Fruit fly (Drosophila melanogaster) whole organism, embryonic: ENCODE measurements around the gene CG10589.

Source experiments
- B-H1 ChIP-seq: fragments of 200-800 bp; sonication (Bioruptor generic); IDR thresholded peaks from 3 replicates; pipeline ENCODE4 v1.3.6; 2022; ENCODE audit warnings: missing biosample characterization, missing genetic modification characterization
- Bgb ChIP-seq: fragments of 200-800 bp; sonication (Bioruptor generic); IDR thresholded peaks from 2 replicates; pipeline ENCODE4 v1.3.6; 2022; ENCODE audit warnings: missing biosample characterization, missing genetic modification characterization; ENCODE audit not compliant: partially characterized antibody
- Blimp-1 ChIP-seq: fragments of 200-800 bp; sonication (Bioruptor generic); optimal IDR thresholded peaks from 3 replicates; lab custom pipeline; 2018; ENCODE audit warnings: missing biosample characterization, missing genetic modification characterization, mild to moderate bottlenecking, moderate library complexity, missing genetic modification reagents
- CG10321 ChIP-seq: fragments of 200-800 bp; sonication (Bioruptor generic); IDR thresholded peaks from 2 replicates; pipeline ENCODE4 v1.3.6; 2022; ENCODE audit warnings: missing biosample characterization, missing genetic modification characterization
- CG12299 ChIP-seq: fragments of 200-800 bp; sonication (Bioruptor generic); optimal IDR thresholded peaks from 2 replicates; lab custom pipeline; 2018; ENCODE audit warnings: missing biosample characterization, mild to moderate bottlenecking, missing genetic modification characterization
- CG14441 ChIP-seq: fragments of 200-800 bp; sonication (Bioruptor generic); IDR thresholded peaks from 2 replicates; pipeline ENCODE4 v1.3.6; 2022; ENCODE audit warnings: missing biosample characterization, missing genetic modification characterization
- CG16779 ChIP-seq: fragments of 200-800 bp; sonication (Bioruptor generic); IDR thresholded peaks from 2 replicates; pipeline ENCODE4 v1.3.6; 2022; ENCODE audit warnings: missing biosample characterization, missing genetic modification characterization
- CG16813 ChIP-seq: fragments of 200-800 bp; sonication (Bioruptor generic); IDR thresholded peaks from 3 replicates; pipeline ENCODE4 v1.3.6; 2022; ENCODE audit warnings: missing biosample characterization, missing genetic modification characterization; ENCODE audit not compliant: partially characterized antibody
- CG17802 ChIP-seq: fragments of 200-800 bp; sonication (Bioruptor generic); optimal IDR thresholded peaks from 2 replicates; lab custom pipeline; 2018; ENCODE audit warnings: missing biosample characterization, mild to moderate bottlenecking, missing genetic modification characterization, moderate library complexity
- CG17829 ChIP-seq: fragments of 200-800 bp; optimal IDR thresholded peaks from 2 replicates; lab custom pipeline; 2019; ENCODE audit warnings: missing biosample characterization, mild to moderate bottlenecking, missing genetic modification characterization, moderate library complexity
- CG2120 ChIP-seq: fragments of 200-800 bp; sonication (Bioruptor generic); optimal IDR thresholded peaks from 3 replicates; lab custom pipeline; 2016; ENCODE audit warnings: missing biosample characterization, missing genetic modification characterization
- CG2889 ChIP-seq: fragments of 200-800 bp; sonication (Bioruptor generic); IDR thresholded peaks from 3 replicates; pipeline ENCODE4 v1.3.6; 2022; ENCODE audit warnings: missing biosample characterization, missing genetic modification characterization
- CG34422 ChIP-seq: fragments of 200-800 bp; sonication (Bioruptor generic); IDR thresholded peaks from 3 replicates; pipeline ENCODE4 v1.3.6; 2022; ENCODE audit warnings: missing biosample characterization, missing genetic modification characterization
- CG4424 ChIP-seq: fragments of 200-800 bp; sonication (Bioruptor generic); optimal IDR thresholded peaks from 3 replicates; lab custom pipeline; 2016; ENCODE audit warnings: missing biosample characterization, missing genetic modification characterization
- CG6854 ChIP-seq: fragments of 200-800 bp; sonication (Bioruptor generic); optimal IDR thresholded peaks from 3 replicates; lab custom pipeline; 2017; ENCODE audit warnings: missing biosample characterization, mild to moderate bottlenecking, missing genetic modification characterization
- CG7271 ChIP-seq: fragments of 200-800 bp; sonication (Bioruptor generic); optimal IDR thresholded peaks from 2 replicates; lab custom pipeline; 2018; ENCODE audit warnings: missing biosample characterization, mild to moderate bottlenecking, missing genetic modification characterization, moderate library complexity
- CG7745 ChIP-seq: fragments of 200-800 bp; sonication (Bioruptor generic); optimal IDR thresholded peaks from 2 replicates; lab custom pipeline; 2018; ENCODE audit warnings: missing biosample characterization, mild to moderate bottlenecking, missing genetic modification characterization, moderate library complexity
- CG8388 ChIP-seq: fragments of 200-800 bp; sonication (Bioruptor generic); optimal IDR thresholded peaks from 2 replicates; lab custom pipeline; 2019; ENCODE audit warnings: missing biosample characterization, mild to moderate bottlenecking, missing genetic modification characterization, moderate library complexity
- CG9817 ChIP-seq: fragments of 200-800 bp; sonication (Bioruptor generic); optimal IDR thresholded peaks from 2 replicates; lab custom pipeline; 2018; ENCODE audit warnings: missing biosample characterization, mild to moderate bottlenecking, missing genetic modification characterization, moderate library complexity
- CoRest ChIP-seq: fragments of 200-800 bp; sonication (Bioruptor generic); optimal IDR thresholded peaks from 3 replicates; lab custom pipeline; 2018; ENCODE audit warnings: missing biosample characterization, mild to moderate bottlenecking, missing genetic modification characterization, moderate library complexity
- Deaf1 ChIP-seq: fragments of 200-800 bp; optimal IDR thresholded peaks from 3 replicates; lab custom pipeline; 2019; ENCODE audit warnings: missing biosample characterization, mild to moderate bottlenecking, missing genetic modification characterization, moderate library complexity
- Dll ChIP-seq: fragments of 200-800 bp; sonication (Bioruptor generic); IDR thresholded peaks from 4 replicates; pipeline ENCODE4 v1.3.6; 2022; ENCODE audit warnings: missing biosample characterization, missing genetic modification characterization; ENCODE audit not compliant: partially characterized antibody
- GATAe ChIP-seq: fragments of 200-800 bp; sonication (Bioruptor generic); conservative IDR thresholded peaks from 2 replicates; pipeline ENCODE4 v1.3.6; 2022; ENCODE audit warnings: missing biosample characterization, missing genetic modification characterization
- HLH4C ChIP-seq: fragments of 200-800 bp; sonication (Bioruptor generic); IDR thresholded peaks from 3 replicates; pipeline ENCODE4 v1.3.6; 2022; ENCODE audit warnings: missing biosample characterization, missing genetic modification characterization; ENCODE audit not compliant: partially characterized antibody
- Opbp ChIP-seq: fragments of 200-800 bp; sonication (Bioruptor generic); IDR thresholded peaks from 3 replicates; pipeline ENCODE4 v1.3.6; 2022; ENCODE audit warnings: missing biosample characterization, missing genetic modification characterization; ENCODE audit not compliant: partially characterized antibody
- Ptx1 ChIP-seq: fragments of 200-800 bp; sonication (Bioruptor generic); IDR thresholded peaks from 2 replicates; pipeline ENCODE4 v1.3.6; 2022; ENCODE audit warnings: missing biosample characterization, missing genetic modification characterization
- Rx ChIP-seq: fragments of 200-800 bp; sonication (Bioruptor generic); IDR thresholded peaks from 2 replicates; pipeline ENCODE4 v1.3.6; 2022; ENCODE audit warnings: missing biosample characterization, missing genetic modification characterization
- Ssrp ChIP-seq: fragments of 200-800 bp; sonication (Bioruptor generic); optimal IDR thresholded peaks from 2 replicates; lab custom pipeline; 2018; ENCODE audit warnings: missing biosample characterization, mild to moderate bottlenecking, missing genetic modification characterization, moderate library complexity
- Trl ChIP-seq, 3 experiments: fragments of >200 bp in 2 of 3; fragments of 200-800 bp in 1 of 3; sonication (Bioruptor generic) in 1 of 3; optimal IDR thresholded peaks; 2 replicates in 1 of 3; 3 replicates in 2 of 3; lab custom pipeline; 2016 to 2017; ENCODE audit warnings: missing biosample characterization in 1 of 3, missing genetic modification characterization in 1 of 3
- Usf ChIP-seq: fragments of 200-800 bp; sonication (Bioruptor generic); optimal IDR thresholded peaks from 2 replicates; lab custom pipeline; 2017; ENCODE audit warnings: missing genotype, missing biosample characterization, missing genetic modification characterization
- Xbp1 ChIP-seq: fragments of 200-800 bp; sonication (Bioruptor generic); optimal IDR thresholded peaks from 3 replicates; lab custom pipeline; 2016; ENCODE audit warnings: missing biosample characterization, mild to moderate bottlenecking, missing genetic modification characterization
- chm ChIP-seq: fragments of 200-800 bp; sonication (Bioruptor generic); IDR thresholded peaks from 2 replicates; pipeline ENCODE4 v1.3.6; 2022; ENCODE audit warnings: missing biosample characterization, missing genetic modification characterization
- ci ChIP-seq: fragments of 200-800 bp; sonication (Bioruptor generic); IDR thresholded peaks from 3 replicates; pipeline ENCODE4 v1.3.6; 2022; ENCODE audit warnings: missing biosample characterization, missing genetic modification characterization
- dm ChIP-seq: fragments of 200-800 bp; sonication (Bioruptor generic); optimal IDR thresholded peaks from 3 replicates; lab custom pipeline; 2016; ENCODE audit warnings: missing biosample characterization, missing genetic modification characterization
- en ChIP-seq: fragments of 200-800 bp; sonication (Bioruptor generic); optimal IDR thresholded peaks from 2 replicates; lab custom pipeline; 2016; ENCODE audit warnings: missing biosample characterization, missing genetic modification characterization
- fru ChIP-seq: fragments of >200 bp; optimal IDR thresholded peaks from 2 replicates; lab custom pipeline; 2017
- gem ChIP-seq: fragments of 200-800 bp; sonication (Bioruptor generic); optimal IDR thresholded peaks from 2 replicates; lab custom pipeline; 2019; ENCODE audit warnings: missing biosample characterization, mild to moderate bottlenecking, missing genetic modification characterization, moderate library complexity
- grau ChIP-seq: fragments of 200-800 bp; optimal IDR thresholded peaks from 3 replicates; lab custom pipeline; 2019; ENCODE audit warnings: missing biosample characterization, mild to moderate bottlenecking, missing genetic modification characterization, moderate library complexity
- ind ChIP-seq: fragments of 200-800 bp; sonication (Bioruptor generic); optimal IDR thresholded peaks from 3 replicates; lab custom pipeline; 2016; ENCODE audit warnings: missing biosample characterization, missing genetic modification characterization
- kay ChIP-seq: fragments of 200-800 bp; sonication (Bioruptor generic); optimal IDR thresholded peaks from 2 replicates; lab custom pipeline; 2016; ENCODE audit warnings: missing biosample characterization, missing genetic modification characterization
- ken ChIP-seq: fragments of 200-800 bp; sonication (Bioruptor generic); IDR thresholded peaks from 3 replicates; pipeline ENCODE4 v1.3.6; 2022; ENCODE audit warnings: missing biosample characterization, missing genetic modification characterization
- nerfin-2 ChIP-seq: fragments of 200-800 bp; sonication (Bioruptor generic); IDR thresholded peaks from 2 replicates; pipeline ENCODE4 v1.3.6; 2022; ENCODE audit warnings: missing biosample characterization, missing genetic modification characterization; ENCODE audit not compliant: partially characterized antibody
- pnt ChIP-seq: fragments of 200-800 bp; sonication (Bioruptor generic); optimal IDR thresholded peaks from 3 replicates; lab custom pipeline; 2016; ENCODE audit warnings: missing biosample characterization, missing genetic modification characterization
- psq ChIP-seq: fragments of 200-800 bp; sonication (Bioruptor generic); optimal IDR thresholded peaks from 2 replicates; lab custom pipeline; 2017; ENCODE audit warnings: missing biosample characterization, missing genetic modification characterization
- sens ChIP-seq: fragments of 200-800 bp; sonication (Bioruptor generic); peaks from one replicate; lab custom pipeline; 2016; ENCODE audit warnings: missing biosample characterization, missing genetic modification characterization
- trem ChIP-seq: fragments of 200-800 bp; optimal IDR thresholded peaks from 3 replicates; lab custom pipeline; 2019; ENCODE audit warnings: missing biosample characterization, mild to moderate bottlenecking, missing genetic modification characterization, moderate library complexity
- zf30C ChIP-seq: fragments of 200-800 bp; sonication (Bioruptor generic); optimal IDR thresholded peaks from 3 replicates; lab custom pipeline; 2018; ENCODE audit warnings: missing biosample characterization, mild to moderate bottlenecking, missing genetic modification characterization
- zfh1 ChIP-seq: fragments of 200-800 bp; sonication (Bioruptor generic); IDR thresholded peaks from 3 replicates; pipeline ENCODE4 v1.3.6; 2022; ENCODE audit warnings: missing biosample characterization, missing genetic modification characterization
- zfh2 ChIP-seq: fragments of 200-800 bp; sonication (Bioruptor generic); optimal IDR thresholded peaks from 2 replicates; lab custom pipeline; 2016; ENCODE audit warnings: missing biosample characterization, missing genetic modification characterization

The CG10589 gene

dm6 chr3L:20949371-20950135, 21.9 kb downstream of the CG10589 start, which contains the start of gene fng (continued):
- no peak for TF ChIP-seq Ssrp (tag; lab: Kevin White, UChicago)
- no peak for TF ChIP-seq ind
- no peak for TF ChIP-seq Xbp1 (GFP tag; lab: Kevin White, UChicago)
- TF ChIP-seq B-H1 (GFP tag; lab: Robert Waterston, UW), result no peak
- peak; percentile 7 for TF ChIP-seq grau (tag; lab: Kevin White, UChicago)
- no peak for TF ChIP-seq gem
- peak; percentile 57; the same call in 2 of the 3 replicates for TF ChIP-seq HLH4C (GFP tag; lab: Robert Waterston, UW)
- TF ChIP-seq fru (lab: Kevin White, UChicago), result no peak
- TF ChIP-seq en (GFP tag; lab: Kevin White, UChicago), result no peak
- TF ChIP-seq CG12299 (tag; lab: Kevin White, UChicago), result no peak
- no peak for TF ChIP-seq kay (GFP tag; lab: Kevin White, UChicago)
- TF ChIP-seq CG6854 (GFP tag; lab: Kevin White, UChicago), result no peak
- TF ChIP-seq pnt, result no peak
- no peak for TF ChIP-seq CG16779 (GFP tag; lab: Robert Waterston, UW)
- no peak for TF ChIP-seq CG2889 (GFP tag; lab: Robert Waterston, UW)
- TF ChIP-seq Trl (optimal IDR thresholded peaks at IDR 0.05; lab: Kevin White, UChicago), result peak; percentile 96 to 99
- peak; percentile 21 for TF ChIP-seq Trl (GFP tag; optimal IDR thresholded peaks at IDR 0.05; lab: Kevin White, UChicago)
- TF ChIP-seq CG9817, result no peak
- TF ChIP-seq CG34422 (GFP tag; lab: Robert Waterston, UW), result no peak
- TF ChIP-seq CG2120 (GFP tag; lab: Kevin White, UChicago), result no peak
- TF ChIP-seq psq (GFP tag; lab: Kevin White, UChicago), result peak; percentile 71
- no peak for TF ChIP-seq Ptx1
- TF ChIP-seq CG10321, result no peak
- peak; percentile 17; the same call in 1 of the 2 replicates for TF ChIP-seq CG14441 (GFP tag; lab: Robert Waterston, UW)
- peak; percentile 10 for TF ChIP-seq CG7745 (tag; lab: Kevin White, UChicago)
- no peak for TF ChIP-seq dm (GFP tag; lab: Kevin White, UChicago)
- no peak for TF ChIP-seq trem (tag; lab: Kevin White, UChicago)
- peak; percentile 11 for TF ChIP-seq CG17829
- no peak for TF ChIP-seq Blimp-1
- TF ChIP-seq CG8388, result peak; percentile 94
- no peak for TF ChIP-seq nerfin-2 (GFP tag; lab: Robert Waterston, UW)
- TF ChIP-seq ci (GFP tag; lab: Robert Waterston, UW), result peak; percentile 56; the same call in 2 of the 3 replicates
- no peak for TF ChIP-seq GATAe (GFP tag; lab: Robert Waterston, UW)
- no peak for TF ChIP-seq CG17802
- peak; percentile 44 for TF ChIP-seq sens (GFP tag; lab: Kevin White, UChicago)
- no peak for TF ChIP-seq Usf (GFP tag; lab: Kevin White, UChicago)
- TF ChIP-seq zfh1 (GFP tag; lab: Robert Waterston, UW), result no peak
- TF ChIP-seq Bgb (GFP tag; lab: Robert Waterston, UW), result peak; percentile 38; the same call in 1 of the 2 replicates
- peak; percentile 19; the same call in 1 of the 3 replicates for TF ChIP-seq Opbp
- TF ChIP-seq CG16813 (GFP tag; lab: Robert Waterston, UW), result 0 out of 3 replicates have a peak, but pooled peaks have one; percentile 27
- TF ChIP-seq chm (GFP tag; lab: Robert Waterston, UW), result peak; percentile 66
- TF ChIP-seq ken, result no peak
- TF ChIP-seq CG4424, result peak; percentile 10
- TF ChIP-seq CG7271 (tag; lab: Kevin White, UChicago), result no peak
- TF ChIP-seq Deaf1 (tag; lab: Kevin White, UChicago), result peak; percentile 91
- TF ChIP-seq CoRest, result no peak
- TF ChIP-seq Dll (GFP tag; lab: Robert Waterston, UW), result peak; percentile 67; the same call in 2 of the 4 replicates
- TF ChIP-seq Rx, result no peak
- no peak for TF ChIP-seq zf30C (GFP tag; lab: Kevin White, UChicago)
- no peak for TF ChIP-seq zfh2 (GFP tag; lab: Kevin White, UChicago)
